Worm (Caenorhabditis elegans) whole organism, L4 larva: Measurements from ENCODE around the gene F46H5.2.
A peak's percentile ranks its signal among the peaks of the same experiment; 100 is the strongest.

Source experiments
- F49E8.2 ChIP-seq: sonication (generic microtip); optimal IDR thresholded peaks from 2 replicates; lab custom pipeline; 2016; ENCODE audit warnings: missing compliant biosample characterization, mild to moderate bottlenecking, missing genetic modification characterization, borderline replicate concordance
- R02D3.7 ChIP-seq: fragments of 150-350 bp; sonication (generic microtip); optimal IDR thresholded peaks from 3 replicates; lab custom pipeline; 2014; ENCODE audit warnings: missing biosample characterization, missing genetic modification characterization
- T26A8.4 ChIP-seq: fragments of 200-800 bp; sonication (Bioruptor generic); IDR thresholded peaks from 2 replicates; pipeline ENCODE4 v1.3.6; 2022; ENCODE audit warnings: missing genetic modification characterization, missing compliant biosample characterization
- Y48G9A.11 ChIP-seq: fragments of 200-800 bp; sonication (Bioruptor generic); IDR thresholded peaks from 2 replicates; pipeline ENCODE4 v1.3.6; 2022; ENCODE audit warnings: missing genetic modification reagents, missing genetic modification characterization, missing compliant biosample characterization
- ZK546.5 ChIP-seq, 2 experiments: sonication (generic microtip); optimal IDR thresholded peaks; 2 replicates each; lab custom pipeline; 2017; ENCODE audit warnings: missing biosample characterization in 2 of 2, missing genetic modification characterization in 2 of 2
- aha-1 ChIP-seq: fragments of 150-350 bp; peaks from one replicate; lab custom pipeline; 2014; ENCODE audit warnings: missing biosample characterization, missing genetic modification characterization
- aly-2 ChIP-seq: sonication (generic microtip); optimal IDR thresholded peaks from 2 replicates; lab custom pipeline; 2018; ENCODE audit warnings: missing biosample characterization, missing genetic modification characterization
- ama-1 ChIP-seq: fragments of 150-350 bp; optimal IDR thresholded peaks from 2 replicates; lab custom pipeline; 2014; ENCODE audit warnings: inconsistent platforms, mixed read lengths
- attf-4 ChIP-seq: sonication (generic microtip); optimal IDR thresholded peaks from 3 replicates; lab custom pipeline; 2017; ENCODE audit warnings: missing biosample characterization, missing genetic modification characterization
- ceh-20 ChIP-seq: fragments of 200-800 bp; sonication (Bioruptor generic); IDR thresholded peaks from 2 replicates; pipeline ENCODE4 v1.3.6; 2022; ENCODE audit warnings: missing genetic modification reagents, missing genetic modification characterization, missing compliant biosample characterization
- ceh-44 ChIP-seq: fragments of 200-800 bp; sonication (Bioruptor generic); IDR thresholded peaks from 2 replicates; pipeline ENCODE4 v1.3.6; 2022; ENCODE audit warnings: missing genetic modification reagents, missing genetic modification characterization, missing compliant biosample characterization
- daf-16 ChIP-seq, 3 experiments: sonication (generic microtip); optimal IDR thresholded peaks; 2 replicates each; lab custom pipeline; 2016 to 2017; ENCODE audit warnings: missing genetic modification characterization in 3 of 3, missing genetic modification reagents in 3 of 3, mild to moderate bottlenecking in 2 of 3, missing compliant biosample characterization in 2 of 3, missing biosample characterization in 1 of 3, moderate library complexity in 1 of 3
- dmd-6 ChIP-seq: fragments of 200-800 bp; sonication (Bioruptor generic); IDR thresholded peaks from 2 replicates; pipeline ENCODE4 v1.3.6; 2022; ENCODE audit warnings: missing genetic modification reagents, missing genetic modification characterization, missing compliant biosample characterization
- dve-1 ChIP-seq: sonication (generic microtip); optimal IDR thresholded peaks from 2 replicates; lab custom pipeline; 2017; ENCODE audit warnings: antibody characterized with exemption, mild to moderate bottlenecking, missing genetic modification characterization, missing compliant biosample characterization; ENCODE audit not compliant: insufficient read depth
- hlh-11 ChIP-seq: fragments of 200-800 bp; sonication (Bioruptor generic); optimal IDR thresholded peaks from 2 replicates; lab custom pipeline; 2018; ENCODE audit warnings: mild to moderate bottlenecking, missing genetic modification characterization, missing compliant biosample characterization
- hlh-30 ChIP-seq: sonication (generic microtip); optimal IDR thresholded peaks from 2 replicates; lab custom pipeline; 2017; ENCODE audit warnings: antibody characterized with exemption, mild to moderate bottlenecking, missing genetic modification characterization, missing compliant biosample characterization; ENCODE audit not compliant: insufficient read depth
- lin-13 ChIP-seq: fragments of 150-350 bp; optimal IDR thresholded peaks from 2 replicates; lab custom pipeline; 2014; ENCODE audit warnings: missing biosample characterization, missing genetic modification reagents, missing genetic modification characterization
- lin-15B ChIP-seq: fragments of 150-350 bp; sonication (generic microtip); optimal IDR thresholded peaks from 3 replicates; lab custom pipeline; 2014; ENCODE audit warnings: missing biosample characterization, missing genetic modification characterization
- lsy-2 ChIP-seq, 2 experiments: fragments of 150-350 bp in 1 of 2; sonication (generic microtip) in 1 of 2; optimal IDR thresholded peaks; 2 replicates each; lab custom pipeline; 2014 to 2017; ENCODE audit warnings: missing biosample characterization in 2 of 2, missing genetic modification characterization in 2 of 2
- mep-1 ChIP-seq: fragments of 150-350 bp; sonication (generic microtip); optimal IDR thresholded peaks from 3 replicates; lab custom pipeline; 2014; ENCODE audit warnings: missing biosample characterization, missing genetic modification characterization
- mes-2 ChIP-seq: sonication (generic microtip); optimal IDR thresholded peaks from 2 replicates; lab custom pipeline; 2016; ENCODE audit warnings: missing genotype, mild to moderate bottlenecking, missing genetic modification characterization, missing compliant biosample characterization; ENCODE audit not compliant: poor library complexity, severe bottlenecking
- nhr-10 ChIP-seq: fragments of 150-350 bp; optimal IDR thresholded peaks from 2 replicates; lab custom pipeline; 2014; ENCODE audit warnings: missing biosample characterization, missing genetic modification characterization
- nhr-102 ChIP-seq: sonication (generic microtip); optimal IDR thresholded peaks from 2 replicates; lab custom pipeline; 2016; ENCODE audit warnings: mild to moderate bottlenecking, missing genetic modification characterization, moderate library complexity, missing compliant biosample characterization
- nhr-111 ChIP-seq: fragments of 200-800 bp; sonication (Bioruptor generic); optimal IDR thresholded peaks from 2 replicates; lab custom pipeline; 2018; ENCODE audit warnings: mild to moderate bottlenecking, missing genetic modification characterization, missing compliant biosample characterization
- nhr-28 ChIP-seq: fragments of 150-350 bp; optimal IDR thresholded peaks from 2 replicates; lab custom pipeline; 2014; ENCODE audit warnings: missing biosample characterization, missing genetic modification characterization
- nhr-6 ChIP-seq: fragments of 150-350 bp; optimal IDR thresholded peaks from 2 replicates; lab custom pipeline; 2014; ENCODE audit warnings: missing biosample characterization, missing genetic modification characterization
- pha-4 ChIP-seq, 2 experiments: fragments of 150-350 bp in 1 of 2; fragments of 200-800 bp in 1 of 2; sonication (Bioruptor generic) in 1 of 2; IDR thresholded peaks in 1 of 2; optimal IDR thresholded peaks in 1 of 2; 2 replicates each; pipeline versions ENCODE4 v1.3.6 to Lab custom; 2014 to 2022; ENCODE audit warnings: missing genetic modification characterization in 2 of 2, missing genetic modification reagents in 2 of 2, missing biosample characterization in 1 of 2, missing compliant biosample characterization in 1 of 2
- php-3 ChIP-seq: fragments of 200-800 bp; sonication (Bioruptor generic); IDR thresholded peaks from 2 replicates; pipeline ENCODE4 v1.3.6; 2022; ENCODE audit warnings: missing genetic modification reagents, missing genetic modification characterization, missing compliant biosample characterization
- pqm-1 ChIP-seq: sonication (generic microtip); optimal IDR thresholded peaks from 2 replicates; lab custom pipeline; 2017; ENCODE audit warnings: missing biosample characterization, missing genetic modification characterization
- skn-1 ChIP-seq: fragments of 150-350 bp; optimal IDR thresholded peaks from 2 replicates; lab custom pipeline; 2014; ENCODE audit warnings: missing biosample characterization, missing genetic modification characterization
- spr-3 ChIP-seq: fragments of 200-800 bp; sonication (Bioruptor generic); optimal IDR thresholded peaks from 2 replicates; lab custom pipeline; 2018; ENCODE audit warnings: mild to moderate bottlenecking, missing genetic modification characterization, missing compliant biosample characterization
- tag-97 ChIP-seq: fragments of 200-800 bp; sonication (Bioruptor generic); IDR thresholded peaks from 2 replicates; pipeline ENCODE4 v1.3.6; 2022; ENCODE audit warnings: missing genetic modification characterization, missing compliant biosample characterization
- unc-62 ChIP-seq, 3 experiments: fragments of 150-350 bp in 1 of 3; sonication (generic microtip); optimal IDR thresholded peaks in 2 of 3; peaks in 1 of 3; 1 replicate in 1 of 3; 2 replicates in 2 of 3; lab custom pipeline; 2014 to 2017; ENCODE audit warnings: missing biosample characterization in 3 of 3, missing genetic modification characterization in 3 of 3, missing genetic modification reagents in 3 of 3, missing genotype in 1 of 3
- zag-1 ChIP-seq: fragments of 150-350 bp; optimal IDR thresholded peaks from 2 replicates; lab custom pipeline; 2014; ENCODE audit warnings: missing biosample characterization, missing genetic modification characterization

F46H5.2 gene

ce11 chrX:7232158-7232822, 33.2 kb upstream of the F46H5.2 start (continued):
- peak; percentile 39 for TF ChIP-seq mep-1 (tag; lab: Kevin White, UChicago)
- no peak for TF ChIP-seq attf-4 (tag; lab: Kevin White, UChicago)

ce11 chrX:7233127-7234073, 32.0 kb upstream of the F46H5.2 start:
- TF ChIP-seq nhr-10 (tag; lab: Kevin White, UChicago) (peak; percentile 15), dve-1 (tag; lab: Kevin White, UChicago) (peak; percentile 29), T26A8.4 (GFP tag; lab: Robert Waterston, UW) (0 out of 2 replicates have a peak, but pooled peaks have one; percentile 8), R02D3.7 (tag; lab: Kevin White, UChicago) (no peak), nhr-111 (GFP tag; lab: Kevin White, UChicago) (no peak), spr-3 (GFP tag; lab: Kevin White, UChicago) (no peak), aly-2 (tag; lab: Kevin White, UChicago) (no peak), daf-16 (GFP tag; optimal IDR thresholded peaks at IDR 0.05; lab: Kevin White, UChicago) (peak in 1 of 2 experiments; percentile 10), daf-16 (tag; optimal IDR thresholded peaks at IDR 0.05; lab: Kevin White, UChicago) (peak; percentile 93), zag-1 (tag; lab: Kevin White, UChicago) (no peak), nhr-28 (tag; lab: Kevin White, UChicago) (peak; percentile 60), pha-4 (GFP tag; IDR thresholded peaks at IDR 0.05; lab: Robert Waterston, UW) (no peak), pha-4 (tag; optimal IDR thresholded peaks at IDR 0.05; lab: Kevin White, UChicago) (peak; percentile 4), unc-62 (GFP tag; optimal IDR thresholded peaks at IDR 0.05 in 1 of 2; lab: Kevin White, UChicago) (peak in 1 of 2 experiments; percentile 92), unc-62 (tag; optimal IDR thresholded peaks at IDR 0.05; lab: Kevin White, UChicago) (no peak), dmd-6 (GFP tag; lab: Robert Waterston, UW) (peak; percentile 68), mes-2 (peak; percentile 5), php-3 (GFP tag; lab: Robert Waterston, UW) (no peak), hlh-11 (tag; lab: Kevin White, UChicago) (peak; percentile 38), lin-13 (no peak), nhr-6 (tag; lab: Kevin White, UChicago) (peak; percentile 32), tag-97 (GFP tag; lab: Robert Waterston, UW) (no peak), Y48G9A.11 (GFP tag; lab: Robert Waterston, UW) (no peak), aha-1 (tag; lab: Kevin White, UChicago) (peak; percentile 90), ceh-20 (GFP tag; lab: Robert Waterston, UW) (no peak), pqm-1 (tag; lab: Kevin White, UChicago) (peak; percentile 54), F49E8.2 (tag; lab: Kevin White, UChicago) (no peak), ama-1 (lab: Kevin White, UChicago) (peak; percentile 35), lsy-2 (tag; optimal IDR thresholded peaks at IDR 0.05; lab: Kevin White, UChicago) (peak in 1 of 2 experiments; percentile 8), hlh-30 (peak; percentile 38)

- no peak for TF ChIP-seq nhr-102 (tag; lab: Kevin White, UChicago)
- no peak for TF ChIP-seq ceh-44
- no peak for TF ChIP-seq skn-1
- no peak for TF ChIP-seq ZK546.5 (tag; optimal IDR thresholded peaks at IDR 0.05; lab: Kevin White, UChicago)
- TF ChIP-seq lin-15B (tag; lab: Kevin White, UChicago): no peak
- peak in 1 of 2 experiments; percentile 92 for TF ChIP-seq unc-62 (GFP tag; optimal IDR thresholded peaks at IDR 0.05 in 1 of 2; lab: Kevin White, UChicago)
- TF ChIP-seq unc-62 (tag; optimal IDR thresholded peaks at IDR 0.05; lab: Kevin White, UChicago): no peak
- TF ChIP-seq, all 104 proteins: peak for 1
These were observed 31.4 kb upstream of the F46H5.2 start for ce11 chrX:7234074-7234453.
